Fruit fly (Drosophila melanogaster) whole organism, wandering third instar larva: ENCODE results near the gene tweek.

Experiments used
- Abd-B ChIP-seq: fragments of >200 bp; optimal IDR thresholded peaks from 2 replicates; lab custom pipeline; 2017; ENCODE audit warnings: missing biosample characterization, missing genetic modification characterization
- CG32264 ChIP-seq: fragments of 200-800 bp; sonication (Bioruptor generic); optimal IDR thresholded peaks from 2 replicates; lab custom pipeline; 2016; ENCODE audit warnings: missing biosample characterization, missing genetic modification characterization
- CG9705 ChIP-seq: fragments of 200-800 bp; sonication (Bioruptor generic); optimal IDR thresholded peaks from 2 replicates; lab custom pipeline; 2018; ENCODE audit warnings: missing biosample characterization, mild to moderate bottlenecking, missing genetic modification characterization
- CrebA ChIP-seq: fragments of 200-800 bp; sonication (Bioruptor generic); optimal IDR thresholded peaks from 2 replicates; lab custom pipeline; 2016; ENCODE audit warnings: missing biosample characterization, mild to moderate bottlenecking, missing genetic modification characterization, borderline replicate concordance
- Dif ChIP-seq: fragments of 200-275, 200-300 bp; sonication (Bioruptor generic); optimal IDR thresholded peaks from 2 replicates; lab custom pipeline; 2018; ENCODE audit warnings: missing biosample characterization, missing genetic modification characterization; ENCODE audit not compliant: partially characterized antibody
- GATAd ChIP-seq: sonication (Bioruptor generic); optimal IDR thresholded peaks from 2 replicates; lab custom pipeline; 2016; ENCODE audit warnings: missing biosample characterization, missing genetic modification characterization
- HLH106 ChIP-seq: fragments of 200-800 bp; optimal IDR thresholded peaks from 3 replicates; lab custom pipeline; 2019; ENCODE audit warnings: missing biosample characterization, mild to moderate bottlenecking, missing genetic modification characterization, moderate library complexity
- Hnf4 ChIP-seq: fragments of 200-800 bp; sonication (Bioruptor generic); optimal IDR thresholded peaks from 2 replicates; lab custom pipeline; 2016; ENCODE audit warnings: missing biosample characterization, mild to moderate bottlenecking, missing genetic modification characterization
- Hr78 ChIP-seq: fragments of >200 bp; optimal IDR thresholded peaks from 2 replicates; lab custom pipeline; 2017; ENCODE audit warnings: missing biosample characterization, missing genetic modification characterization
- Hr83 ChIP-seq: fragments of 200-300 bp; sonication (Bioruptor generic); optimal IDR thresholded peaks from 2 replicates; lab custom pipeline; 2016; ENCODE audit warnings: missing biosample characterization, mild to moderate bottlenecking, missing genetic modification characterization, moderate library complexity; ENCODE audit not compliant: poor library complexity, severe bottlenecking
- Jra ChIP-seq: sonication (Bioruptor generic); optimal IDR thresholded peaks from 2 replicates; lab custom pipeline; 2016; ENCODE audit warnings: missing biosample characterization, missing genetic modification characterization
- Mio ChIP-seq: sonication (Bioruptor generic); optimal IDR thresholded peaks from 2 replicates; lab custom pipeline; 2016; ENCODE audit warnings: missing biosample characterization, missing genetic modification characterization
- Myc ChIP-seq: fragments of >200 bp; optimal IDR thresholded peaks from 2 replicates; lab custom pipeline; 2017
- N ChIP-seq: fragments of >200 bp; optimal IDR thresholded peaks from 2 replicates; lab custom pipeline; 2018; ENCODE audit warnings: missing biosample characterization, missing external identifiers, missing genetic modification characterization
- OdsH ChIP-seq: fragments of 200-800 bp; sonication (Bioruptor generic); optimal IDR thresholded peaks from 2 replicates; lab custom pipeline; 2016; ENCODE audit warnings: missing biosample characterization, mild to moderate bottlenecking, missing genetic modification characterization
- Rel ChIP-seq, 2 experiments: fragments of 200-800 bp; sonication (Bioruptor generic) in 1 of 2; optimal IDR thresholded peaks; 2 replicates in 1 of 2; 3 replicates in 1 of 2; lab custom pipeline; 2016 to 2019; ENCODE audit warnings: mild to moderate bottlenecking in 2 of 2, missing biosample characterization in 2 of 2, missing genetic modification characterization in 2 of 2, moderate library complexity in 1 of 2
- Sp1 ChIP-seq: fragments of 200-800 bp; sonication (Bioruptor generic); optimal IDR thresholded peaks from 3 replicates; lab custom pipeline; 2019; ENCODE audit warnings: missing biosample characterization, mild to moderate bottlenecking, missing genetic modification characterization, moderate library complexity
- Vsx2 ChIP-seq: fragments of 200-300, 225-300 bp; sonication (Bioruptor generic); optimal IDR thresholded peaks from 2 replicates; lab custom pipeline; 2018; ENCODE audit warnings: missing biosample characterization, missing genetic modification characterization; ENCODE audit not compliant: partially characterized antibody
- br ChIP-seq: fragments of 200-800 bp; sonication (Bioruptor generic); optimal IDR thresholded peaks from 2 replicates; lab custom pipeline; 2016; ENCODE audit warnings: missing biosample characterization, missing genetic modification characterization
- brk ChIP-seq: fragments of 200-800 bp; sonication (Bioruptor generic); optimal IDR thresholded peaks from 2 replicates; lab custom pipeline; 2016; ENCODE audit warnings: missing biosample characterization, mild to moderate bottlenecking, missing genetic modification characterization
- dmrt93B ChIP-seq: fragments of 200-800 bp; sonication (Bioruptor generic); optimal IDR thresholded peaks from 2 replicates; lab custom pipeline; 2018; ENCODE audit warnings: missing biosample characterization, mild to moderate bottlenecking, missing genetic modification characterization
- dsf ChIP-seq: sonication (Bioruptor generic); optimal IDR thresholded peaks from 2 replicates; lab custom pipeline; 2016; ENCODE audit warnings: missing biosample characterization, missing genetic modification characterization, borderline replicate concordance
- foxo ChIP-seq, 2 experiments: fragments of 200-800 bp; sonication (Bioruptor generic); optimal IDR thresholded peaks; 2 replicates in 1 of 2; 3 replicates in 1 of 2; lab custom pipeline; 2016 to 2017; ENCODE audit warnings: missing biosample characterization in 2 of 2, missing genetic modification characterization in 2 of 2
- fru ChIP-seq: fragments of 200-800 bp; sonication (Bioruptor generic); optimal IDR thresholded peaks from 3 replicates; lab custom pipeline; 2016; ENCODE audit warnings: missing biosample characterization, mild to moderate bottlenecking, missing genetic modification characterization
- h ChIP-seq: fragments of 200-800 bp; sonication (Bioruptor generic); optimal IDR thresholded peaks from 3 replicates; lab custom pipeline; 2016; ENCODE audit warnings: missing biosample characterization, mild to moderate bottlenecking, missing genetic modification characterization
- pan ChIP-seq: fragments of >200 bp; optimal IDR thresholded peaks from 2 replicates; lab custom pipeline; 2017
- psq ChIP-seq: fragments of 200-800 bp; sonication (Bioruptor generic); optimal IDR thresholded peaks from 3 replicates; lab custom pipeline; 2017; ENCODE audit warnings: missing biosample characterization, mild to moderate bottlenecking, missing genetic modification characterization, moderate library complexity
- rgr ChIP-seq: fragments of 200-800 bp; sonication (Bioruptor generic); optimal IDR thresholded peaks from 3 replicates; lab custom pipeline; 2016; ENCODE audit warnings: missing biosample characterization, mild to moderate bottlenecking, missing genetic modification characterization
- sage ChIP-seq: fragments of 200-800 bp; sonication (Bioruptor generic); optimal IDR thresholded peaks from 2 replicates; lab custom pipeline; 2016; ENCODE audit warnings: missing biosample characterization, mild to moderate bottlenecking, missing genetic modification characterization
- tai ChIP-seq: sonication (Bioruptor generic); optimal IDR thresholded peaks from 2 replicates; lab custom pipeline; 2016; ENCODE audit warnings: missing biosample characterization, missing genetic modification characterization
- usp ChIP-seq: fragments of >200 bp; optimal IDR thresholded peaks from 2 replicates; lab custom pipeline; 2017; ENCODE audit warnings: missing biosample characterization, missing genetic modification characterization
- woc ChIP-seq: sonication (Bioruptor generic); optimal IDR thresholded peaks from 2 replicates; lab custom pipeline; 2016; ENCODE audit warnings: missing biosample characterization, mild to moderate bottlenecking, missing genetic modification characterization

Gene tweek

dm6 chr2L:16842505-16842904 is 45.8 kb upstream of the tweek start:
- TF ChIP-seq Hnf4 (no peak), N (GFP tag; lab: Kevin White, UChicago) (no peak), CrebA (GFP tag; lab: Kevin White, UChicago) (no peak), foxo (GFP tag; optimal IDR thresholded peaks at IDR 0.05; lab: Kevin White, UChicago) (no peak), Hr83 (GFP tag; lab: Kevin White, UChicago) (no peak), brk (GFP tag; lab: Kevin White, UChicago) (no peak), sage (GFP tag; lab: Kevin White, UChicago) (no peak), CG32264 (no peak), Hr78 (no peak), HLH106 (tag; lab: Kevin White, UChicago) (no peak), Sp1 (GFP tag; lab: Kevin White, UChicago) (no peak), dsf (GFP tag; lab: Kevin White, UChicago) (no peak), h (GFP tag; lab: Kevin White, UChicago) (no peak), Dif (GFP tag; lab: Kevin White, UChicago) (no peak), OdsH (GFP tag; lab: Kevin White, UChicago) (peak; percentile 45), CG9705 (GFP tag; lab: Kevin White, UChicago) (no peak), Mio (GFP tag; lab: Kevin White, UChicago) (no peak), fru (GFP tag; lab: Kevin White, UChicago) (peak; percentile 27), pan (lab: Kevin White, UChicago) (no peak), br (GFP tag; lab: Kevin White, UChicago) (no peak), Myc (no peak), usp (no peak), woc (peak; percentile 47), Rel (GFP tag; optimal IDR thresholded peaks at IDR 0.05; lab: Kevin White, UChicago) (no peak), Rel (tag; optimal IDR thresholded peaks at IDR 0.05; lab: Kevin White, UChicago) (no peak), rgr (GFP tag; lab: Kevin White, UChicago) (no peak)
- TF ChIP-seq, all 38 proteins: peak for 3

dm6 chr2L:16843336-16843735 is 45.0 kb upstream of the tweek start:
- TF ChIP-seq tai (GFP tag; lab: Kevin White, UChicago) = no peak
- no peak for TF ChIP-seq Myc
- TF ChIP-seq Jra (GFP tag; lab: Kevin White, UChicago) = no peak
- TF ChIP-seq Abd-B = no peak
- peak; percentile 20 for TF ChIP-seq fru (GFP tag; lab: Kevin White, UChicago)
- TF ChIP-seq Rel (GFP tag; optimal IDR thresholded peaks at IDR 0.05; lab: Kevin White, UChicago) = no peak
- no peak for TF ChIP-seq Rel (tag; optimal IDR thresholded peaks at IDR 0.05; lab: Kevin White, UChicago)
- peak in 1 of 2 experiments; percentile 6 for TF ChIP-seq foxo (GFP tag; optimal IDR thresholded peaks at IDR 0.05; lab: Kevin White, UChicago)
- no peak for TF ChIP-seq psq (GFP tag; lab: Kevin White, UChicago)
- no peak for TF ChIP-seq Hr78
- TF ChIP-seq usp = no peak
- TF ChIP-seq h (GFP tag; lab: Kevin White, UChicago) = peak; percentile 13
- no peak for TF ChIP-seq pan (lab: Kevin White, UChicago)
- TF ChIP-seq GATAd = no peak
- no peak for TF ChIP-seq HLH106 (tag; lab: Kevin White, UChicago)

dm6 chr2L:16845179-16845578 is 43.1 kb upstream of the tweek start:
- TF ChIP-seq Abd-B = no peak
- no peak for TF ChIP-seq h (GFP tag; lab: Kevin White, UChicago)
- no peak for TF ChIP-seq rgr (GFP tag; lab: Kevin White, UChicago)
- TF ChIP-seq Vsx2 = no peak
- no peak for TF ChIP-seq Sp1 (GFP tag; lab: Kevin White, UChicago)
- no peak for TF ChIP-seq Myc
- TF ChIP-seq CrebA (GFP tag; lab: Kevin White, UChicago) = no peak
- TF ChIP-seq sage (GFP tag; lab: Kevin White, UChicago) = no peak
- TF ChIP-seq Dif (GFP tag; lab: Kevin White, UChicago) = no peak
- no peak for TF ChIP-seq dsf (GFP tag; lab: Kevin White, UChicago)
- TF ChIP-seq pan (lab: Kevin White, UChicago) = no peak
- no peak for TF ChIP-seq dmrt93B (GFP tag; lab: Kevin White, UChicago)
- no peak for TF ChIP-seq Hr83 (GFP tag; lab: Kevin White, UChicago)
- no peak for TF ChIP-seq Hr78
- no peak for TF ChIP-seq GATAd
- TF ChIP-seq Rel (GFP tag; optimal IDR thresholded peaks at IDR 0.05; lab: Kevin White, UChicago) = no peak
- TF ChIP-seq Rel (tag; optimal IDR thresholded peaks at IDR 0.05; lab: Kevin White, UChicago) = no peak
- TF ChIP-seq OdsH (GFP tag; lab: Kevin White, UChicago) = no peak
